Fruit fly (Drosophila melanogaster): Measurements from ENCODE around the gene vn.

dm6 chr3L:5891812-5892211, 46.3 kb upstream of the vn start:
- no peak for TF ChIP-seq dmrt93B (GFP tag; optimal IDR thresholded peaks at IDR 0.05)
- no peak for TF ChIP-seq HLH106 (tag; optimal IDR thresholded peaks at IDR 0.05)
- TF ChIP-seq h (GFP tag; optimal IDR thresholded peaks at IDR 0.05) = no peak
- no peak for TF ChIP-seq br (GFP tag; optimal IDR thresholded peaks at IDR 0.05)
- no peak for TF ChIP-seq Jra (GFP tag; optimal IDR thresholded peaks at IDR 0.05)
- TF ChIP-seq pan (optimal IDR thresholded peaks at IDR 0.05) = no peak
- no peak for TF ChIP-seq fru (GFP tag; optimal IDR thresholded peaks at IDR 0.05)
- TF ChIP-seq N (GFP tag; optimal IDR thresholded peaks at IDR 0.05) = no peak
- TF ChIP-seq psq (GFP tag; optimal IDR thresholded peaks at IDR 0.05) = no peak
- TF ChIP-seq woc (GFP tag; optimal IDR thresholded peaks at IDR 0.05) = no peak
- no peak for TF ChIP-seq lola (GFP tag; optimal IDR thresholded peaks at IDR 0.05)
- no peak for TF ChIP-seq sv (GFP tag; optimal IDR thresholded peaks at IDR 0.05)

Measured in whole organism, wandering third instar larva.